Worm (Caenorhabditis elegans) whole organism, L3 larva: ENCODE data around the gene ptr-25.

Experiments
- R02D3.7 ChIP-seq: fragments of 150-350 bp; optimal IDR thresholded peaks from 2 replicates; lab custom pipeline; 2014; ENCODE audit warnings: missing biosample characterization, missing genetic modification characterization
- ama-1 ChIP-seq: fragments of 150-350 bp; optimal IDR thresholded peaks from 2 replicates; lab custom pipeline; 2018
- ceh-9 ChIP-seq: sonication (generic microtip); optimal IDR thresholded peaks from 2 replicates; lab custom pipeline; 2018; ENCODE audit warnings: missing biosample characterization, missing genetic modification characterization
- egl-27 ChIP-seq: sonication (generic microtip); optimal IDR thresholded peaks from 4 replicates; lab custom pipeline; 2017; ENCODE audit warnings: missing biosample characterization, missing genetic modification reagents, missing genetic modification characterization
- fos-1 ChIP-seq: fragments of 150-350 bp; optimal IDR thresholded peaks from 2 replicates; lab custom pipeline; 2014; ENCODE audit warnings: missing biosample characterization, missing genetic modification characterization
- lin-39 ChIP-seq: fragments of 150-350 bp; optimal IDR thresholded peaks from 2 replicates; lab custom pipeline; 2018; ENCODE audit warnings: missing biosample characterization, missing genetic modification reagents, missing genetic modification characterization
- nhr-237 ChIP-seq: fragments of 150-350 bp; optimal IDR thresholded peaks from 2 replicates; lab custom pipeline; 2014; ENCODE audit warnings: missing biosample characterization, missing genetic modification characterization
- sea-2 ChIP-seq: fragments of 150-350 bp; sonication (generic microtip); optimal IDR thresholded peaks from 4 replicates; lab custom pipeline; 2014; ENCODE audit warnings: missing biosample characterization, missing genetic modification reagents, missing genetic modification characterization
- snpc-4 ChIP-seq: fragments of 150-350 bp; optimal IDR thresholded peaks from 2 replicates; lab custom pipeline; 2014; ENCODE audit warnings: missing biosample characterization, missing genetic modification characterization
- unc-39 ChIP-seq: sonication (generic microtip); optimal IDR thresholded peaks from 4 replicates; lab custom pipeline; 2017; ENCODE audit warnings: missing biosample characterization, missing genetic modification characterization
- unc-62 ChIP-seq: fragments of 150-350 bp; sonication (generic microtip); optimal IDR thresholded peaks from 4 replicates; lab custom pipeline; 2014; ENCODE audit warnings: missing biosample characterization, missing genetic modification reagents, missing genetic modification characterization
- ztf-11 ChIP-seq: fragments of 150-350 bp; optimal IDR thresholded peaks from 2 replicates; lab custom pipeline; 2014; ENCODE audit warnings: missing biosample characterization, missing genetic modification characterization

ce11 chrIII:10479180-10479579 is 8.7 kb upstream of the ptr-25 start, which contains the start of gene D2045.7:
- TF ChIP-seq lin-39 (no peak), R02D3.7 (tag; lab: Kevin White, UChicago) (no peak), egl-27 (no peak), sea-2 (GFP tag; lab: Kevin White, UChicago) (no peak), unc-39 (tag; lab: Kevin White, UChicago) (no peak), unc-62 (GFP tag; lab: Kevin White, UChicago) (no peak), fos-1 (tag; lab: Kevin White, UChicago) (no peak), ztf-11 (tag; lab: Kevin White, UChicago) (no peak), ama-1 (lab: Kevin White, UChicago) (no peak), snpc-4 (tag; lab: Kevin White, UChicago) (no peak), ceh-9 (tag; lab: Kevin White, UChicago) (no peak), nhr-237 (tag; lab: Kevin White, UChicago) (no peak)
